Worm (Caenorhabditis elegans) whole organism, early embryonic: ENCODE measurements around the gene F16H6.3.

Experiments
- F13C5.2 ChIP-seq: sonication (generic microtip); optimal IDR thresholded peaks from 2 replicates; lab custom pipeline; 2017; ENCODE audit warnings: mild to moderate bottlenecking, missing genetic modification characterization, inconsistent platforms, missing compliant biosample characterization
- ama-1 ChIP-seq: fragments of 150-350 bp; optimal IDR thresholded peaks from 2 replicates; lab custom pipeline; 2014
- ceh-13 ChIP-seq: fragments of 200-800 bp; sonication (Bioruptor generic); optimal IDR thresholded peaks from 2 replicates; lab custom pipeline; 2018; ENCODE audit warnings: mild to moderate bottlenecking, missing genetic modification characterization, missing compliant biosample characterization
- ceh-36 ChIP-seq: sonication (generic microtip); optimal IDR thresholded peaks from 2 replicates; lab custom pipeline; 2016; ENCODE audit warnings: missing genetic modification characterization, inconsistent platforms, missing compliant biosample characterization
- hmbx-1 ChIP-seq: sonication (generic microtip); optimal IDR thresholded peaks from 2 replicates; lab custom pipeline; 2016; ENCODE audit warnings: mild to moderate bottlenecking, missing genetic modification characterization, missing compliant biosample characterization
- hmg-4 ChIP-seq: fragments of 200-800 bp; sonication (Bioruptor generic); optimal IDR thresholded peaks from 2 replicates; lab custom pipeline; 2018; ENCODE audit warnings: mild to moderate bottlenecking, missing genetic modification characterization, missing compliant biosample characterization
- hnd-1 ChIP-seq: sonication (generic microtip); optimal IDR thresholded peaks from 2 replicates; lab custom pipeline; 2016; ENCODE audit warnings: missing genetic modification characterization, missing compliant biosample characterization
- tra-4 ChIP-seq: sonication (generic microtip); optimal IDR thresholded peaks from 2 replicates; lab custom pipeline; 2017; ENCODE audit warnings: missing genetic modification characterization, missing compliant biosample characterization

DNA sequence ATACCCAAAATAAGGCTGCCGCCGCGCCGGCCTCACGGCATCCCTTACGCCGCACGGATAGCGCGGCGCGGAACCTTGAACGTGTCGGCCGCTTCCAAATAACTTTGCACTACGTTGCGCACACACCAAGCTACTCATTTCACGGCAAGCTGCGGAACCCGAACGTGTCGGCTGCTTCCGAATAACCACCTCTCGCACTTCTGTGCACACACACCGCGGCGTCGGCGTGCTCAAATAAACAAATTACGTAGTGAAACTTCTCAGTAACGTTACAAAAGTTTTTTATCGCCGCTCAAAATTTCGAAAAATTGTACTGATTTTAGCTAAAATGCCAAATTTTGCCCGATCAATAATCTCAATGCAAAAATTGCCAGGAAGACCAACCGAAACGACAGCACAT, 17.7 kb downstream of the F16H6.3 start:
- no peak for TF ChIP-seq ama-1 (lab: Kevin White, UChicago)
- TF ChIP-seq F13C5.2 (tag; lab: Kevin White, UChicago): no peak
- no peak for TF ChIP-seq hmg-4 (GFP tag; lab: Kevin White, UChicago)
- TF ChIP-seq hmbx-1 (tag; lab: Kevin White, UChicago): no peak
- no peak for TF ChIP-seq tra-4 (tag; lab: Kevin White, UChicago)
- no peak for TF ChIP-seq hnd-1
- TF ChIP-seq ceh-13 (GFP tag; lab: Kevin White, UChicago): no peak
- TF ChIP-seq ceh-36 (tag; lab: Kevin White, UChicago): no peak
